Worm (Caenorhabditis elegans) whole organism, early embryonic: ENCODE measurements around the gene F59A7.11.

Experiments used
- F13C5.2 ChIP-seq: sonication (generic microtip); optimal IDR thresholded peaks from 2 replicates; lab custom pipeline; 2017; ENCODE audit warnings: mild to moderate bottlenecking, missing genetic modification characterization, inconsistent platforms, missing compliant biosample characterization
- ama-1 ChIP-seq: fragments of 150-350 bp; optimal IDR thresholded peaks from 2 replicates; lab custom pipeline; 2014
- ets-7 ChIP-seq: sonication (generic microtip); optimal IDR thresholded peaks from 2 replicates; lab custom pipeline; 2016; ENCODE audit warnings: missing genotype, missing genetic modification characterization, missing compliant biosample characterization
- hmbx-1 ChIP-seq: sonication (generic microtip); optimal IDR thresholded peaks from 2 replicates; lab custom pipeline; 2016; ENCODE audit warnings: mild to moderate bottlenecking, missing genetic modification characterization, missing compliant biosample characterization
- tra-4 ChIP-seq: sonication (generic microtip); optimal IDR thresholded peaks from 2 replicates; lab custom pipeline; 2017; ENCODE audit warnings: missing genetic modification characterization, missing compliant biosample characterization

- TF ChIP-seq tra-4 (tag; lab: Kevin White, UChicago), result no peak
- no peak for TF ChIP-seq hmbx-1 (tag; lab: Kevin White, UChicago)
- no peak for TF ChIP-seq ama-1 (lab: Kevin White, UChicago)
- TF ChIP-seq ets-7 (tag; lab: Kevin White, UChicago), result no peak
- no peak for TF ChIP-seq F13C5.2
Observed at ce11 chrV:1966962-1967361, 46.8 kb downstream of the F59A7.11 start.
